Worm (Caenorhabditis elegans) whole organism, L1 larva: ENCODE measurements around the gene C07C7.1.

Experiments used
- ces-1 ChIP-seq: fragments of 150-350 bp; optimal IDR thresholded peaks from 2 replicates; lab custom pipeline; 2014; ENCODE audit warnings: missing biosample characterization, missing genetic modification reagents, missing genetic modification characterization
- egl-27 ChIP-seq, 2 experiments: fragments of 150-350 bp in 1 of 2; sonication (generic microtip); optimal IDR thresholded peaks; 3 replicates each; lab custom pipeline; 2017 to 2018; ENCODE audit warnings: missing biosample characterization in 2 of 2, missing genetic modification characterization in 2 of 2, missing genetic modification reagents in 2 of 2
- elt-2 ChIP-seq: sonication (generic microtip); optimal IDR thresholded peaks from 2 replicates; lab custom pipeline; 2016; ENCODE audit warnings: missing genetic modification characterization, mild to moderate bottlenecking, inconsistent platforms, missing compliant biosample characterization, missing genetic modification reagents
- nhr-11 ChIP-seq: fragments of 150-350 bp; optimal IDR thresholded peaks from 2 replicates; lab custom pipeline; 2014; ENCODE audit warnings: missing biosample characterization, missing genetic modification characterization
- sox-4 ChIP-seq: sonication (generic microtip); optimal IDR thresholded peaks from 2 replicates; lab custom pipeline; 2016; ENCODE audit warnings: missing genetic modification characterization, missing compliant biosample characterization
- tlp-1 ChIP-seq: fragments of 150-350 bp; optimal IDR thresholded peaks from 2 replicates; lab custom pipeline; 2014; ENCODE audit warnings: missing biosample characterization, missing genetic modification characterization
- unc-30 ChIP-seq: sonication (generic microtip); optimal IDR thresholded peaks from 2 replicates; lab custom pipeline; 2017; ENCODE audit warnings: missing biosample characterization, missing genetic modification characterization
- zip-4 ChIP-seq: fragments of 200-800 bp; sonication (Bioruptor generic); optimal IDR thresholded peaks from 2 replicates; lab custom pipeline; 2018; ENCODE audit warnings: mild to moderate bottlenecking, missing genetic modification characterization, moderate library complexity, missing compliant biosample characterization
- ztf-11 ChIP-seq, 2 experiments: sonication (generic microtip); optimal IDR thresholded peaks; 2 replicates each; lab custom pipeline; 2016 to 2017; ENCODE audit warnings: missing genetic modification characterization in 2 of 2, missing biosample characterization in 1 of 2, missing compliant biosample characterization in 1 of 2

DNA sequence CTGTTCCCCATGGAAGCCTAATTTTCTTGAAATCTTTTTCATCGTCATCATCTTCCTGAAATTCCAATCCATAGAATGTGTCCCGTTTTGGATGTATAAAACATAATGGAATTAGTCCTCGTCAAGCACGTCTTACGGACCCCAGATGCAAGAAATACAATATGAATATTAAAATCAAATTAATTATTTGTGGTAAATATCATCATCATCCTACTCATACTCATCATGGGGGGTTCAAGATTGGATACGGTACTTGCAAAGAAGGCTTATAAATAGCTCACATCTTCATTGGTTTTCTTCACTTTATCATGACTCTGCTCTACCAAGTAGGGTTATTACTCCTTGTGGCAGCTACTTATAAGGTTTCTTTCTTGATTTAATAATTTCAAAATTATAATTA, 40.2 kb upstream of the C07C7.1 start, which contains the start of gene flp-1:
- no peak for TF ChIP-seq unc-30 (tag; lab: Kevin White, UChicago)
- no peak for TF ChIP-seq sox-4 (tag; lab: Kevin White, UChicago)
- no peak for TF ChIP-seq tlp-1 (tag; lab: Kevin White, UChicago)
- TF ChIP-seq egl-27 (tag; optimal IDR thresholded peaks at IDR 0.05; lab: Kevin White, UChicago) = no peak
- no peak for TF ChIP-seq elt-2 (tag; lab: Kevin White, UChicago)
- TF ChIP-seq ztf-11 (tag; optimal IDR thresholded peaks at IDR 0.05; lab: Kevin White, UChicago) = no peak
- no peak for TF ChIP-seq nhr-11 (tag; lab: Kevin White, UChicago)
- TF ChIP-seq ces-1 = no peak
- TF ChIP-seq zip-4 (GFP tag; lab: Kevin White, UChicago) = no peak
